Fruit fly (Drosophila melanogaster) whole organism, embryonic: ENCODE measurements around the gene Lmpt.

Experiments used
- Awh ChIP-seq: fragments of 200-800 bp; sonication (Bioruptor generic); IDR thresholded peaks from 2 replicates; pipeline ENCODE4, ENCODE4 v1.3.6; 2022; ENCODE audit warnings: missing biosample characterization, missing genetic modification characterization
- CG10321 ChIP-seq: fragments of 200-800 bp; sonication (Bioruptor generic); IDR thresholded peaks from 2 replicates; pipeline ENCODE4 v1.3.6; 2022; ENCODE audit warnings: missing biosample characterization, missing genetic modification characterization
- CG12104 ChIP-seq: fragments of 200-800 bp; sonication (Bioruptor generic); optimal IDR thresholded peaks from 3 replicates; lab custom pipeline; 2016; ENCODE audit warnings: missing biosample characterization, missing genetic modification characterization
- CG12769 ChIP-seq: fragments of 200-800 bp; sonication (Bioruptor generic); optimal IDR thresholded peaks from 2 replicates; lab custom pipeline; 2019; ENCODE audit warnings: missing biosample characterization, mild to moderate bottlenecking, missing genetic modification characterization, moderate library complexity
- CG13287 ChIP-seq: fragments of 200-800 bp; sonication (Bioruptor generic); IDR thresholded peaks from 2 replicates; pipeline ENCODE4 v1.3.6; 2022; ENCODE audit warnings: missing biosample characterization, missing genetic modification characterization; ENCODE audit not compliant: partially characterized antibody
- CG13894 ChIP-seq: fragments of 200-800 bp; sonication (Bioruptor generic); optimal IDR thresholded peaks from 3 replicates; lab custom pipeline; 2018; ENCODE audit warnings: missing biosample characterization, mild to moderate bottlenecking, missing genetic modification characterization, moderate library complexity
- CG15011 ChIP-seq: fragments of 200-800 bp; sonication (Bioruptor generic); optimal IDR thresholded peaks from 3 replicates; lab custom pipeline; 2018; ENCODE audit warnings: missing biosample characterization, mild to moderate bottlenecking, missing genetic modification characterization
- CG1832 ChIP-seq: fragments of 200-800 bp; sonication (Bioruptor generic); optimal IDR thresholded peaks from 2 replicates; lab custom pipeline; 2017; ENCODE audit warnings: missing biosample characterization, mild to moderate bottlenecking, missing genetic modification characterization, inconsistent platforms
- CG31224 ChIP-seq: fragments of 200-800 bp; sonication (Bioruptor generic); IDR thresholded peaks from 2 replicates; pipeline ENCODE4 v1.3.6; 2022; ENCODE audit warnings: missing biosample characterization, missing genetic modification characterization
- CG34422 ChIP-seq: fragments of 200-800 bp; sonication (Bioruptor generic); IDR thresholded peaks from 3 replicates; pipeline ENCODE4 v1.3.6; 2022; ENCODE audit warnings: missing biosample characterization, missing genetic modification characterization
- CG3838 ChIP-seq: fragments of 200-800 bp; sonication (Bioruptor generic); optimal IDR thresholded peaks from 3 replicates; lab custom pipeline; 2016; ENCODE audit warnings: missing biosample characterization, missing genetic modification characterization
- CG5180 ChIP-seq: fragments of 200-800 bp; sonication (Bioruptor generic); optimal IDR thresholded peaks from 3 replicates; lab custom pipeline; 2017; ENCODE audit warnings: missing biosample characterization, missing genetic modification characterization, mild to moderate bottlenecking, moderate library complexity, missing genetic modification reagents
- CG6175 ChIP-seq: fragments of 200-800 bp; sonication (Bioruptor generic); IDR thresholded peaks from 3 replicates; pipeline ENCODE4 v1.3.6; 2022; ENCODE audit warnings: missing biosample characterization, missing genetic modification characterization
- CG7372 ChIP-seq: fragments of 200-800 bp; sonication (Bioruptor generic); IDR thresholded peaks from 2 replicates; pipeline ENCODE4 v1.3.6; 2022; ENCODE audit warnings: missing biosample characterization, missing genetic modification characterization
- CG7556 ChIP-seq: fragments of 200-800 bp; sonication (Bioruptor generic); optimal IDR thresholded peaks from 2 replicates; lab custom pipeline; 2017; ENCODE audit warnings: missing biosample characterization, mild to moderate bottlenecking, missing genetic modification characterization
- CG8290 ChIP-seq, 3 experiments: fragments of 200-800 bp; sonication (Bioruptor generic); optimal IDR thresholded peaks; 2 replicates each; lab custom pipeline; 2016 to 2019; ENCODE audit warnings: missing biosample characterization in 3 of 3, missing genetic modification characterization in 3 of 3, mild to moderate bottlenecking in 2 of 3, moderate library complexity in 1 of 3
- CG8359 ChIP-seq: fragments of 200-800 bp; sonication (Bioruptor generic); optimal IDR thresholded peaks from 2 replicates; lab custom pipeline; 2017; ENCODE audit warnings: missing biosample characterization, mild to moderate bottlenecking, missing genetic modification characterization, borderline replicate concordance
- Chrac-16 ChIP-seq: fragments of 200-800 bp; sonication (Bioruptor generic); optimal IDR thresholded peaks from 3 replicates; lab custom pipeline; 2016; ENCODE audit warnings: missing biosample characterization, missing genetic modification characterization
- D19A ChIP-seq: fragments of 200-800 bp; optimal IDR thresholded peaks from 3 replicates; lab custom pipeline; 2019; ENCODE audit warnings: missing biosample characterization, mild to moderate bottlenecking, missing genetic modification characterization, moderate library complexity
- D19B ChIP-seq: fragments of 200-800 bp; sonication (Bioruptor generic); optimal IDR thresholded peaks from 2 replicates; lab custom pipeline; 2017; ENCODE audit warnings: missing biosample characterization, mild to moderate bottlenecking, missing genetic modification characterization
- Dbx ChIP-seq: fragments of 200-800 bp; sonication (Bioruptor generic); IDR thresholded peaks from 3 replicates; pipeline ENCODE4 v1.3.6; 2022; ENCODE audit warnings: missing biosample characterization, missing genetic modification characterization
- Deaf1 ChIP-seq: fragments of 200-800 bp; optimal IDR thresholded peaks from 3 replicates; lab custom pipeline; 2019; ENCODE audit warnings: missing biosample characterization, mild to moderate bottlenecking, missing genetic modification characterization, moderate library complexity
- Lim3 ChIP-seq: fragments of 200-800 bp; sonication (Bioruptor generic); IDR thresholded peaks from 2 replicates; pipeline ENCODE4 v1.3.6; 2022; ENCODE audit warnings: missing biosample characterization, missing genetic modification characterization
- Lpt ChIP-seq: fragments of >200 bp; optimal IDR thresholded peaks from 2 replicates; lab custom pipeline; 2018; ENCODE audit warnings: missing biosample characterization, missing genetic modification characterization
- Mrtf ChIP-seq: fragments of 200-800 bp; sonication (Bioruptor generic); IDR thresholded peaks from 3 replicates; pipeline ENCODE4 v1.3.6; 2022; ENCODE audit warnings: missing biosample characterization, missing genetic modification characterization
- Neu2 ChIP-seq: fragments of 200-800 bp; sonication (Bioruptor generic); optimal IDR thresholded peaks from 3 replicates; lab custom pipeline; 2016; ENCODE audit warnings: missing biosample characterization, missing genetic modification characterization, borderline replicate concordance
- Trl ChIP-seq, 3 experiments: fragments of >200 bp in 2 of 3; fragments of 200-800 bp in 1 of 3; sonication (Bioruptor generic) in 1 of 3; optimal IDR thresholded peaks; 2 replicates in 1 of 3; 3 replicates in 2 of 3; lab custom pipeline; 2016 to 2017; ENCODE audit warnings: missing biosample characterization in 1 of 3, missing genetic modification characterization in 1 of 3
- bsh ChIP-seq, 2 experiments: fragments of 200-800 bp; sonication (Bioruptor generic); optimal IDR thresholded peaks; 2 replicates each; lab custom pipeline; 2017 to 2018; ENCODE audit warnings: mild to moderate bottlenecking in 2 of 2, missing biosample characterization in 2 of 2, missing genetic modification characterization in 2 of 2, moderate library complexity in 1 of 2
- chinmo ChIP-seq: fragments of 200-800 bp; sonication (Bioruptor generic); IDR thresholded peaks from 4 replicates; pipeline ENCODE4 v1.3.6; 2022; ENCODE audit warnings: missing biosample characterization, missing genetic modification characterization; ENCODE audit not compliant: partially characterized antibody
- fd64A ChIP-seq: fragments of 200-800 bp; sonication (Bioruptor generic); optimal IDR thresholded peaks from 3 replicates; lab custom pipeline; 2018; ENCODE audit warnings: missing biosample characterization, mild to moderate bottlenecking, missing genetic modification characterization
- ftz-f1 ChIP-seq: fragments of 200-800 bp; sonication (Bioruptor generic); optimal IDR thresholded peaks from 2 replicates; lab custom pipeline; 2016; ENCODE audit warnings: missing biosample characterization, missing genetic modification characterization
- gfzf ChIP-seq: fragments of 200-800 bp; sonication (Bioruptor generic); optimal IDR thresholded peaks from 2 replicates; lab custom pipeline; 2016; ENCODE audit warnings: missing biosample characterization, mild to moderate bottlenecking, missing genetic modification characterization, moderate library complexity
- grau ChIP-seq: fragments of 200-800 bp; optimal IDR thresholded peaks from 3 replicates; lab custom pipeline; 2019; ENCODE audit warnings: missing biosample characterization, mild to moderate bottlenecking, missing genetic modification characterization, moderate library complexity
- grn ChIP-seq: fragments of 200-800 bp; sonication (Bioruptor generic); optimal IDR thresholded peaks from 3 replicates; lab custom pipeline; 2017; ENCODE audit warnings: missing biosample characterization, missing genetic modification characterization
- gro ChIP-seq: fragments of 200-800 bp; sonication (Bioruptor generic); optimal IDR thresholded peaks from 2 replicates; lab custom pipeline; 2016; ENCODE audit warnings: missing biosample characterization, missing genetic modification characterization
- gsb ChIP-seq: fragments of 200-800 bp; sonication (Bioruptor generic); IDR thresholded peaks from 2 replicates; pipeline ENCODE4 v1.3.6; 2022; ENCODE audit warnings: missing biosample characterization, missing genetic modification characterization
- lola ChIP-seq, 3 experiments: fragments of >200 bp in 2 of 3; fragments of 200-800 bp in 1 of 3; sonication (Bioruptor generic) in 1 of 3; optimal IDR thresholded peaks; 2 replicates each; lab custom pipeline; 2017 to 2019; ENCODE audit warnings: missing biosample characterization in 3 of 3, missing genetic modification characterization in 3 of 3, mild to moderate bottlenecking in 1 of 3, moderate library complexity in 1 of 3
- pan ChIP-seq, 4 experiments: fragments of >200 bp in 3 of 4; fragments of 200-800 bp in 1 of 4; sonication (Bioruptor generic) in 1 of 4; optimal IDR thresholded peaks in 3 of 4; IDR thresholded peaks in 1 of 4; 2 replicates each; pipeline versions ENCODE4 v1.3.6 to Lab custom; 2017 to 2022; ENCODE audit warnings: missing biosample characterization in 2 of 4, missing genetic modification characterization in 2 of 4, mixed read lengths in 1 of 4
- pum ChIP-seq: fragments of 200-800 bp; sonication (Bioruptor generic); optimal IDR thresholded peaks from 2 replicates; lab custom pipeline; 2016; ENCODE audit warnings: missing biosample characterization, missing genetic modification characterization
- sd ChIP-seq: fragments of 200-800 bp; sonication (Bioruptor generic); optimal IDR thresholded peaks from 3 replicates; lab custom pipeline; 2018; ENCODE audit warnings: missing biosample characterization, mild to moderate bottlenecking, missing genetic modification characterization, moderate library complexity
- sob ChIP-seq: fragments of 200-800 bp; sonication (Bioruptor generic); IDR thresholded peaks from 2 replicates; pipeline ENCODE4 v1.3.6; 2022; ENCODE audit warnings: missing biosample characterization, missing genetic modification characterization
- tna ChIP-seq: fragments of 200-800 bp; sonication (Bioruptor generic); IDR thresholded peaks from 2 replicates; pipeline ENCODE4 v1.3.6; 2022; ENCODE audit warnings: missing biosample characterization, missing genetic modification characterization; ENCODE audit not compliant: partially characterized antibody
- trem ChIP-seq: fragments of 200-800 bp; optimal IDR thresholded peaks from 3 replicates; lab custom pipeline; 2019; ENCODE audit warnings: missing biosample characterization, mild to moderate bottlenecking, missing genetic modification characterization, moderate library complexity
- unpg ChIP-seq: fragments of 200-800 bp; sonication (Bioruptor generic); optimal IDR thresholded peaks from 3 replicates; lab custom pipeline; 2018; ENCODE audit warnings: missing biosample characterization, mild to moderate bottlenecking, missing genetic modification characterization, moderate library complexity
- vvl ChIP-seq: fragments of 200-800 bp; sonication (Bioruptor generic); IDR thresholded peaks from 2 replicates; pipeline ENCODE4 v1.3.6; 2022; ENCODE audit warnings: missing biosample characterization, missing genetic modification characterization

Lmpt gene

DNA sequence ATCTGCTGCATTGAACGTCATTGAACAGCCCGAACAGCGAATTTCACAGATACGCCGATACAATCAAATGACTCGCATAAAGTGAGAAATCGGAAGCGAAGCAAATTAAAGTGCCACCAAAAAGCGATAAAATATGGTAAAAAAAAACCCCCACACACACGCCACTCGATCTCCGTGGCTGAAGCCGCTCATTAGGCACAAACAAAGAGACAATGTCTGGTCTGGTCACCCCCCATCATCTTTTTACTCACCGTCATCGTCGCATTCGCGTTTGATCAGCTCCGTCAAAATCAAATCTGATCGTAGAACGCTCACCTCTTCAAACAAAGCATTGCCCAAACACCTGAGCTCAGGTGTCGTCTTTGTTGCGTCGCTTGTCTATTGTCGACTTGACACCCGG, 10.9 kb downstream of the Lmpt start (continued):
- peak; percentile 78; the same call in 2 of the 4 replicates for TF ChIP-seq chinmo
- peak; percentile 15 for TF ChIP-seq grn (GFP tag; lab: Kevin White, UChicago)
- no peak for TF ChIP-seq Mrtf (GFP tag; lab: Robert Waterston, UW)
- no peak for TF ChIP-seq bsh (GFP tag; optimal IDR thresholded peaks at IDR 0.05; lab: Kevin White, UChicago)
- TF ChIP-seq gsb (GFP tag; lab: Robert Waterston, UW) = no peak
- TF ChIP-seq fd64A = no peak
- TF ChIP-seq Awh (GFP tag; lab: Robert Waterston, UW) = peak; percentile 74

DNA sequence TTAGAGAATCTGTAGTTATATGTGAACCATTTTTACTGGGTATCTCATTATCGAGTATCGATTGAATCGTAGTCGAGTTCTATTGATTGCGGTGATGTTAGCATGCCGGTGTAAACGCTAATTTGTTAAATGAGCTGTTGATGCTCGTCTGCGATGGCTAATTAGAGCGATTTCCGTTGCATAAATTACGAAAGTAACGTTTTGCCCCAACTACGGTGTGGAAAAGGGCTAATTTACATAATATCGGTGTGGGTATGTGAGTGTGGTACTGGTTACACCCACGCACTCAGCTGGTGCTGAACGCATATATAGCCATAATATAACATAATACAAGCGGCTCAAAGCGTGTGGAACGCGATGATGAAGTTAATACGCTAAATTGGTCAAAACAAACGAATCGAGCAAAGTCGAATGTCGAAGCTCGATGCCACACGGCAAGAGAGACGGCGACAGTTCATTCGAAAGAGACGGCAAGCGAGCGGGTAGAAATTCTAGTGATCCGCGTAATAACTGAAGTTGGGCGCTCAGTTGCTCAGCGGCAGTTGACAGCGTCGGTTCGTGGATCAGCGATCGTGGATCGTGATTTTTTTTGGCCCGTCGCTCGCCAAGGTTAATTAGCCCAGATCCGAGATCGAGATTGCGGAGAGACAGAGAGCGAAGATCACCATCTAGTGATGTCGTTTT, 11.8 kb downstream of the Lmpt start, which contains the start of gene CG32170:
CG32170 (plus strand) TSS at position 525 of the 684 bp plus-strand sequence.
- TF ChIP-seq CG7372 (GFP tag; lab: Robert Waterston, UW) (no peak), trem (tag; lab: Kevin White, UChicago) (no peak), CG13287 (GFP tag; lab: Robert Waterston, UW) (peak; percentile 27; the same call in 1 of the 2 replicates), ftz-f1 (GFP tag; lab: Kevin White, UChicago) (peak; percentile 80), CG15011 (GFP tag; lab: Kevin White, UChicago) (no peak), CG12104 (GFP tag; lab: Kevin White, UChicago) (no peak), gro (GFP tag; lab: Kevin White, UChicago) (peak; percentile 57), CG12769 (tag; lab: Kevin White, UChicago) (peak; percentile 2), Lpt (GFP tag; lab: Kevin White, UChicago) (no peak), sd (tag; lab: Kevin White, UChicago) (peak; percentile 45), CG10321 (GFP tag; lab: Robert Waterston, UW) (peak; percentile 89), Lim3 (GFP tag; lab: Robert Waterston, UW) (no peak), chinmo (peak; percentile 93; the same call in 3 of the 4 replicates), Chrac-16 (GFP tag; lab: Kevin White, UChicago) (no peak), gfzf (GFP tag; lab: Kevin White, UChicago) (no peak), pan (optimal IDR thresholded peaks at IDR 0.05; lab: Kevin White, UChicago) (no peak), pan (GFP tag; optimal IDR thresholded peaks at IDR 0.05 in 1 of 2, IDR thresholded peaks at IDR 0.05 in 1 of 2) (peak in 1 of 2 experiments; percentile 38), CG34422 (GFP tag; lab: Robert Waterston, UW) (no peak), CG31224 (GFP tag; lab: Robert Waterston, UW) (peak; percentile 78), unpg (GFP tag; lab: Kevin White, UChicago) (no peak), CG3838 (GFP tag; lab: Kevin White, UChicago) (no peak), sob (GFP tag; lab: Robert Waterston, UW) (peak; percentile 10; the same call in 1 of the 2 replicates), CG8359 (GFP tag; lab: Kevin White, UChicago) (no peak), Awh (GFP tag; lab: Robert Waterston, UW) (peak; percentile 78), D19A (tag; lab: Kevin White, UChicago) (no peak), tna (GFP tag; lab: Robert Waterston, UW) (no peak), Deaf1 (peak; percentile 56), grau (tag; lab: Kevin White, UChicago) (no peak), CG6175 (peak; percentile 73; the same call in 2 of the 3 replicates), lola (GFP tag; optimal IDR thresholded peaks at IDR 0.05; lab: Kevin White, UChicago) (no peak), CG8290 (GFP tag; optimal IDR thresholded peaks at IDR 0.05; lab: Kevin White, UChicago) (no peak), CG8290 (tag; optimal IDR thresholded peaks at IDR 0.05; lab: Kevin White, UChicago) (peak in 1 of 2 experiments; percentile 19), Trl (optimal IDR thresholded peaks at IDR 0.05; lab: Kevin White, UChicago) (peak in 1 of 2 experiments; percentile 11), Trl (GFP tag; optimal IDR thresholded peaks at IDR 0.05; lab: Kevin White, UChicago) (no peak), CG1832 (peak; percentile 57), pum (no peak), CG7556 (no peak), CG5180 (GFP tag; lab: Kevin White, UChicago) (no peak), D19B (peak; percentile 33), Dbx (GFP tag; lab: Robert Waterston, UW) (peak; percentile 44; the same call in 1 of the 3 replicates), grn (GFP tag; lab: Kevin White, UChicago) (peak; percentile 71), CG13894 (peak; percentile 85), Neu2 (GFP tag; lab: Kevin White, UChicago) (no peak), vvl (GFP tag; lab: Robert Waterston, UW) (peak; percentile 84)
